Fruit fly (Drosophila melanogaster) whole organism, prepupa: Measurements from ENCODE around the gene gwl.
A peak's percentile ranks its signal among the peaks of the same experiment; 100 is the strongest.

Experiments used
- Blimp-1 ChIP-seq: fragments of 200-800 bp; sonication (Bioruptor generic); optimal IDR thresholded peaks from 3 replicates; lab custom pipeline; 2017; ENCODE audit warnings: missing biosample characterization, missing genetic modification characterization, mild to moderate bottlenecking, moderate library complexity, missing genetic modification reagents
- CG10631 ChIP-seq: fragments of 200-800 bp; sonication (Bioruptor generic); optimal IDR thresholded peaks from 2 replicates; lab custom pipeline; 2016; ENCODE audit warnings: missing biosample characterization, missing genetic modification characterization
- CG10669 ChIP-seq: fragments of 200-800 bp; sonication (Bioruptor generic); optimal IDR thresholded peaks from 3 replicates; lab custom pipeline; 2018; ENCODE audit warnings: missing biosample characterization, mild to moderate bottlenecking, missing genetic modification characterization, moderate library complexity
- CG11294 ChIP-seq: fragments of 200-800 bp; sonication (Bioruptor generic); IDR thresholded peaks from 2 replicates; pipeline ENCODE4 v1.3.6; 2022; ENCODE audit warnings: missing biosample characterization, missing genetic modification characterization
- CG11762 ChIP-seq: fragments of 200-800 bp; sonication (Bioruptor generic); optimal IDR thresholded peaks from 3 replicates; lab custom pipeline; 2016; ENCODE audit warnings: missing biosample characterization, missing genetic modification characterization; ENCODE audit not compliant: insufficient read depth
- CG1621 ChIP-seq: fragments of 200-800 bp; sonication (Bioruptor generic); optimal IDR thresholded peaks from 3 replicates; lab custom pipeline; 2018; ENCODE audit warnings: missing biosample characterization, mild to moderate bottlenecking, missing genetic modification characterization
- CG16779 ChIP-seq: fragments of 200-800 bp; sonication (Bioruptor generic); optimal IDR thresholded peaks from 3 replicates; lab custom pipeline; 2017; ENCODE audit warnings: missing biosample characterization, mild to moderate bottlenecking, missing genetic modification characterization
- CG3032 ChIP-seq: fragments of 200-800 bp; optimal IDR thresholded peaks from 2 replicates; lab custom pipeline; 2019; ENCODE audit warnings: missing biosample characterization, mild to moderate bottlenecking, missing genetic modification characterization, moderate library complexity
- CG31627 ChIP-seq: fragments of 200-800 bp; sonication (Bioruptor generic); optimal IDR thresholded peaks from 3 replicates; lab custom pipeline; 2016; ENCODE audit warnings: missing biosample characterization, missing genetic modification characterization
- CG32006 ChIP-seq: fragments of 200-800 bp; sonication (Bioruptor generic); optimal IDR thresholded peaks from 3 replicates; lab custom pipeline; 2017; ENCODE audit warnings: missing biosample characterization, mild to moderate bottlenecking, missing genetic modification characterization
- CG34406 ChIP-seq: fragments of 200-800 bp; sonication (Bioruptor generic); optimal IDR thresholded peaks from 3 replicates; lab custom pipeline; 2016; ENCODE audit warnings: missing biosample characterization, missing genetic modification characterization
- CG3919 ChIP-seq: fragments of 200-800 bp; sonication (Bioruptor generic); optimal IDR thresholded peaks from 3 replicates; lab custom pipeline; 2016; ENCODE audit warnings: missing biosample characterization, missing genetic modification characterization
- CG6163 ChIP-seq: fragments of 200-800 bp; sonication (Bioruptor generic); IDR thresholded peaks from 3 replicates; pipeline ENCODE4 v1.3.6; 2022; ENCODE audit warnings: missing biosample characterization, missing genetic modification characterization
- CG6276 ChIP-seq: fragments of 200-800 bp; sonication (Bioruptor generic); optimal IDR thresholded peaks from 2 replicates; lab custom pipeline; 2017; ENCODE audit warnings: missing biosample characterization, mild to moderate bottlenecking, missing genetic modification characterization
- CG6792 ChIP-seq: fragments of 200-800 bp; sonication (Bioruptor generic); optimal IDR thresholded peaks from 3 replicates; lab custom pipeline; 2016; ENCODE audit warnings: missing biosample characterization, missing genetic modification characterization
- CG6808 ChIP-seq: fragments of 200-800 bp; sonication (Bioruptor generic); optimal IDR thresholded peaks from 3 replicates; lab custom pipeline; 2017; ENCODE audit warnings: missing biosample characterization, missing genetic modification characterization, mild to moderate bottlenecking, moderate library complexity, missing genetic modification reagents
- CG7368 ChIP-seq: fragments of 200-800 bp; sonication (Bioruptor generic); optimal IDR thresholded peaks from 3 replicates; lab custom pipeline; 2016; ENCODE audit warnings: missing biosample characterization, missing genetic modification characterization
- CG8319 ChIP-seq: fragments of 200-800 bp; sonication (Bioruptor generic); optimal IDR thresholded peaks from 3 replicates; lab custom pipeline; 2016; ENCODE audit warnings: missing biosample characterization, missing genetic modification characterization
- CG8632 ChIP-seq: fragments of 200-800 bp; sonication (Bioruptor generic); optimal IDR thresholded peaks from 3 replicates; lab custom pipeline; 2016; ENCODE audit warnings: missing biosample characterization, missing genetic modification characterization
- CG9139 ChIP-seq: fragments of 200-800 bp; sonication (Bioruptor generic); optimal IDR thresholded peaks from 3 replicates; lab custom pipeline; 2017; ENCODE audit warnings: missing biosample characterization, mild to moderate bottlenecking, missing genetic modification characterization
- Eip75B ChIP-seq: fragments of 200-800 bp; sonication (Bioruptor generic); optimal IDR thresholded peaks from 3 replicates; lab custom pipeline; 2016; ENCODE audit warnings: missing biosample characterization, missing genetic modification characterization
- Eip78C ChIP-seq: fragments of 200-800 bp; sonication (Bioruptor generic); peaks from one replicate; lab custom pipeline; 2016; ENCODE audit warnings: missing biosample characterization, missing genetic modification characterization
- Eip93F ChIP-seq: fragments of 200-800 bp; sonication (Bioruptor generic); optimal IDR thresholded peaks from 2 replicates; lab custom pipeline; 2016; ENCODE audit warnings: missing biosample characterization, mild to moderate bottlenecking, missing genetic modification characterization
- Ets21C ChIP-seq: fragments of 200-800 bp; sonication (Bioruptor generic); optimal IDR thresholded peaks from 3 replicates; lab custom pipeline; 2016; ENCODE audit warnings: missing biosample characterization, missing genetic modification characterization
- Gug ChIP-seq: fragments of 200-800 bp; sonication (Bioruptor generic); IDR thresholded peaks from 2 replicates; pipeline ENCODE4 v1.3.6; 2022; ENCODE audit warnings: missing biosample characterization, missing genetic modification characterization
- Hr38 ChIP-seq: sonication (Bioruptor generic); optimal IDR thresholded peaks from 2 replicates; lab custom pipeline; 2016; ENCODE audit warnings: missing biosample characterization, missing genetic modification characterization
- Hr39 ChIP-seq: fragments of 200-800 bp; sonication (Bioruptor generic); optimal IDR thresholded peaks from 2 replicates; lab custom pipeline; 2016; ENCODE audit warnings: missing biosample characterization, missing genetic modification characterization
- Hr4 ChIP-seq: fragments of 200-800 bp; sonication (Bioruptor generic); optimal IDR thresholded peaks from 3 replicates; lab custom pipeline; 2016; ENCODE audit warnings: missing biosample characterization, missing genetic modification characterization
- Met ChIP-seq: fragments of 200-800 bp; sonication (Bioruptor generic); optimal IDR thresholded peaks from 3 replicates; lab custom pipeline; 2016; ENCODE audit warnings: missing biosample characterization, missing genetic modification characterization
- OdsH ChIP-seq: fragments of 200-800 bp; sonication (Bioruptor generic); optimal IDR thresholded peaks from 3 replicates; lab custom pipeline; 2016; ENCODE audit warnings: missing biosample characterization, missing genetic modification characterization
- Smox ChIP-seq: fragments of 200-800 bp; sonication (Bioruptor generic); optimal IDR thresholded peaks from 3 replicates; lab custom pipeline; 2016; ENCODE audit warnings: missing biosample characterization, missing genetic modification characterization
- Sox102F ChIP-seq: fragments of 200-800 bp; sonication (Bioruptor generic); optimal IDR thresholded peaks from 2 replicates; lab custom pipeline; 2016; ENCODE audit warnings: missing biosample characterization, mild to moderate bottlenecking, missing genetic modification characterization
- Sox14 ChIP-seq: fragments of 200-800 bp; sonication (Bioruptor generic); optimal IDR thresholded peaks from 3 replicates; lab custom pipeline; 2016; ENCODE audit warnings: missing biosample characterization, missing genetic modification characterization
- achi ChIP-seq: fragments of 200-800 bp; sonication (Bioruptor generic); optimal IDR thresholded peaks from 3 replicates; lab custom pipeline; 2016; ENCODE audit warnings: missing biosample characterization, missing genetic modification characterization
- cyc ChIP-seq: fragments of 200-800 bp; sonication (Bioruptor generic); optimal IDR thresholded peaks from 3 replicates; lab custom pipeline; 2016; ENCODE audit warnings: missing biosample characterization, missing genetic modification characterization
- dac ChIP-seq: fragments of 200-800 bp; sonication (Bioruptor generic); optimal IDR thresholded peaks from 2 replicates; lab custom pipeline; 2017; ENCODE audit warnings: missing biosample characterization, mild to moderate bottlenecking, missing genetic modification characterization
- dsx ChIP-seq: fragments of 200-800 bp; optimal IDR thresholded peaks from 3 replicates; lab custom pipeline; 2019; ENCODE audit warnings: missing biosample characterization, mild to moderate bottlenecking, missing genetic modification characterization, moderate library complexity; ENCODE audit not compliant: poor library complexity, severe bottlenecking
- eg ChIP-seq: fragments of 200-800 bp; sonication (Bioruptor generic); IDR thresholded peaks from 3 replicates; pipeline ENCODE4 v1.3.6; 2022; ENCODE audit warnings: missing biosample characterization, missing genetic modification characterization
- esn ChIP-seq: fragments of 200-800 bp; sonication (Bioruptor generic); optimal IDR thresholded peaks from 2 replicates; lab custom pipeline; 2016; ENCODE audit warnings: missing biosample characterization, mild to moderate bottlenecking, missing genetic modification characterization, moderate library complexity
- fd85E ChIP-seq: fragments of 200-800 bp; sonication (Bioruptor generic); optimal IDR thresholded peaks from 3 replicates; lab custom pipeline; 2016; ENCODE audit warnings: missing biosample characterization, missing genetic modification characterization
- lz ChIP-seq: fragments of 200-800 bp; sonication (Bioruptor generic); optimal IDR thresholded peaks from 3 replicates; lab custom pipeline; 2016; ENCODE audit warnings: missing biosample characterization, missing genetic modification characterization
- net ChIP-seq: fragments of 200-800 bp; sonication (Bioruptor generic); optimal IDR thresholded peaks from 3 replicates; lab custom pipeline; 2016; ENCODE audit warnings: missing biosample characterization, missing genetic modification characterization
- pdm3 ChIP-seq: fragments of 200-800 bp; sonication (Bioruptor generic); optimal IDR thresholded peaks from 3 replicates; lab custom pipeline; 2016; ENCODE audit warnings: missing biosample characterization, missing genetic modification characterization
- spab ChIP-seq: fragments of 200-800 bp; sonication (Bioruptor generic); optimal IDR thresholded peaks from 2 replicates; lab custom pipeline; 2017; ENCODE audit warnings: missing biosample characterization, mild to moderate bottlenecking, missing genetic modification characterization, missing genetic modification reagents
- ss ChIP-seq, 2 experiments: fragments of 200-800 bp; sonication (Bioruptor generic); optimal IDR thresholded peaks; 2 replicates in 1 of 2; 3 replicates in 1 of 2; lab custom pipeline; 2017 to 2018; ENCODE audit warnings: mild to moderate bottlenecking in 2 of 2, missing biosample characterization in 2 of 2, missing genetic modification characterization in 2 of 2, moderate library complexity in 1 of 2
- svp ChIP-seq: fragments of 200-800 bp; sonication (Bioruptor generic); peaks from one replicate; lab custom pipeline; 2016; ENCODE audit warnings: missing biosample characterization, missing genetic modification characterization
- topi ChIP-seq: fragments of 200-800 bp; sonication (Bioruptor generic); optimal IDR thresholded peaks from 3 replicates; lab custom pipeline; 2016; ENCODE audit warnings: missing biosample characterization, missing genetic modification characterization
- vri ChIP-seq: fragments of 200-800 bp; sonication (Bioruptor generic); optimal IDR thresholded peaks from 3 replicates; lab custom pipeline; 2016; ENCODE audit warnings: missing biosample characterization, mild to moderate bottlenecking, missing genetic modification characterization

gwl gene

DNA sequence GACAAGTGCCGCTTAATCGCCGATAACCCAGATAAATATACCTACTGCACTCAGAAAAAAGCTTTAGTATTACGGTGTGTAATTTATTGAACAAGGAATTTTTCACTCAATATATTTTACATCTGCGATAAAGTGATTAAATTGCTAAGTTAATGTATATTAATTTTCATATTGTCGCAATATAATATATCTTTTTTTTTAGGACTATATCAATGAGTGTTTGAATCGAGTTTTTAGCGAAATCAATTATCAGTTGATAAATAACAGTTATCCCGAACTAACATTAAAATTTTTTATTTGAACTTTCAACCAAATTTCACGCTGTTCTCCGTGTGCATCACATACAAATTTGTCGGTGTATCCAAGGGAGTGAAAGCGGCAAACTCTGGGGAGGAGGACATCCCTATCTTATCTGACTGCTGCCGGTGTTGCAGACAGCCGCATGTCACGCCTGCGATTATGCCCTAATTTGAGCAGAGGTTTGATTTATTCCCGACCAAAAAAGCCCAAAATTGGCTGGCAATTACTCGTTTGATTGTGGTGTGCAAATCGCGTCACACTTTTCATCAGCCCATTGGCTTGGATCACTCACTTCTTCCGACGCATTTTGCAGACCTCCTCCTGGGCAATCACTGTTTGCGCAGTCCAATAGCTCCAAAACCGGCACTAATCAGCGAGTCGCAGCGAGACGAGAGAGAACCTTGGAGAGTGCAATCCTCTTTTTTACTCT lies 7.3 kb upstream of the gwl start (continued):
- TF ChIP-seq vri (GFP tag; lab: Kevin White, UChicago) = peak; percentile 28
- TF ChIP-seq Sox14 (GFP tag; lab: Kevin White, UChicago) = no peak
- TF ChIP-seq CG8319 (GFP tag; lab: Kevin White, UChicago) = no peak
- TF ChIP-seq Ets21C (GFP tag; lab: Kevin White, UChicago) = no peak
- TF ChIP-seq CG3032 = no peak
- peak; percentile 17 for TF ChIP-seq CG6792 (GFP tag; lab: Kevin White, UChicago)
- no peak for TF ChIP-seq dac (GFP tag; lab: Kevin White, UChicago)
- TF ChIP-seq Sox102F (GFP tag; lab: Kevin White, UChicago) = no peak
- no peak for TF ChIP-seq CG9139 (GFP tag; lab: Kevin White, UChicago)
- TF ChIP-seq CG3919 = no peak
- TF ChIP-seq CG6276 (GFP tag; lab: Kevin White, UChicago) = no peak
- TF ChIP-seq CG1621 (tag; lab: Kevin White, UChicago) = no peak
- no peak for TF ChIP-seq CG11294 (GFP tag; lab: Robert Waterston, UW)
- TF ChIP-seq CG34406 = peak; percentile 47
- TF ChIP-seq Hr38 = no peak
- TF ChIP-seq fd85E (GFP tag; lab: Kevin White, UChicago) = no peak
- peak; percentile 29 for TF ChIP-seq CG31627 (GFP tag; lab: Kevin White, UChicago)
- TF ChIP-seq CG32006 (GFP tag; lab: Kevin White, UChicago) = no peak
- TF ChIP-seq achi (GFP tag; lab: Kevin White, UChicago) = no peak
- TF ChIP-seq Hr4 = peak; percentile 11
- TF ChIP-seq CG6163 = no peak
- TF ChIP-seq Smox (GFP tag; lab: Kevin White, UChicago) = peak; percentile 29
- no peak for TF ChIP-seq CG6808 (GFP tag; lab: Kevin White, UChicago)
- TF ChIP-seq eg = peak; percentile 16; the same call in 1 of the 3 replicates
- TF ChIP-seq Met (GFP tag; lab: Kevin White, UChicago) = peak; percentile 53
- TF ChIP-seq CG7368 (GFP tag; lab: Kevin White, UChicago) = no peak
- TF ChIP-seq Eip75B (GFP tag; lab: Kevin White, UChicago) = peak; percentile 44
- peak; percentile 65 for TF ChIP-seq esn (GFP tag; lab: Kevin White, UChicago)
- no peak for TF ChIP-seq topi (GFP tag; lab: Kevin White, UChicago)
- TF ChIP-seq spab (GFP tag; lab: Kevin White, UChicago) = no peak
- no peak for TF ChIP-seq Eip93F (GFP tag; lab: Kevin White, UChicago)
- no peak for TF ChIP-seq ss (GFP tag; optimal IDR thresholded peaks at IDR 0.05; lab: Kevin White, UChicago)
- TF ChIP-seq Hr39 = no peak
- TF ChIP-seq lz = peak; percentile 32
- peak; percentile 32 for TF ChIP-seq cyc (GFP tag; lab: Kevin White, UChicago)
- peak; percentile 4 for TF ChIP-seq CG10631 (GFP tag; lab: Kevin White, UChicago)
- TF ChIP-seq pdm3 (GFP tag; lab: Kevin White, UChicago) = no peak
- TF ChIP-seq Gug (GFP tag; lab: Robert Waterston, UW) = no peak

DNA sequence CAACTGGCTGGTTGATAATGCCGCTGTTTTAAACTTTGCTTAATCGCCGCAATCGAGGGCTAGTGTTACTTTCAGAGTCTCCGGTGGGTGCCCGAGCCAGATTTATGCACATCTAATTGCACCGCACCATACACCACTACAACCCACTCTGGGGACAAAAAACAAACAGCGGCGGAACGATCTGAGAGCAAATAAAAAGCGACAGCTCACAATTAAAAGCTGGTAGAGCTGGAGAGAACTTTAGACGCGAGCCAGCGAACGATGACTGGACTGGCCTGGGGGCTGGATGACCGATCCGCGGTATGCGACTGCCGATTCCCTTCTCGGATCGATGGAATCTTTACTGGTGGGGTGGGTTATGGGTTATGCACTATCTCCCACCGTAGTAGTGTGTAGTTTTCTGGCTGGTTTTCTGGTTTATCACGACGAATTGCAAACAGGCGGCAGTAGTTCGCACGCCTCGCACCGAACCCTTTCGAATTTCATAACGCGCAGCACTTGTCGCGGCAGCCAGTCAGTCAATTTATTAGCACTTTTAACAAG lies 6.7 kb upstream of the gwl start:
- TF ChIP-seq Blimp-1 (GFP tag; lab: Kevin White, UChicago) (no peak), pdm3 (GFP tag; lab: Kevin White, UChicago) (peak; percentile 24), svp (GFP tag; lab: Kevin White, UChicago) (peak; percentile 76), CG10669 (GFP tag; lab: Kevin White, UChicago) (no peak), CG8632 (no peak), eg (no peak), CG8319 (GFP tag; lab: Kevin White, UChicago) (no peak), Hr39 (peak; percentile 5), esn (GFP tag; lab: Kevin White, UChicago) (peak; percentile 5), CG9139 (GFP tag; lab: Kevin White, UChicago) (no peak), Hr4 (no peak), OdsH (GFP tag; lab: Kevin White, UChicago) (peak; percentile 25), Sox102F (GFP tag; lab: Kevin White, UChicago) (no peak), lz (peak; percentile 13), net (GFP tag; lab: Kevin White, UChicago) (peak; percentile 8), CG6163 (0 out of 3 replicates have a peak, but pooled peaks have one; percentile 30), CG11762 (no peak), achi (GFP tag; lab: Kevin White, UChicago) (peak; percentile 1), CG6792 (GFP tag; lab: Kevin White, UChicago) (no peak), Eip78C (peak; percentile 3), dsx (GFP tag; lab: Kevin White, UChicago) (no peak), Met (GFP tag; lab: Kevin White, UChicago) (no peak), CG16779 (tag; lab: Kevin White, UChicago) (no peak), CG3919 (peak; percentile 22), CG31627 (GFP tag; lab: Kevin White, UChicago) (peak; percentile 2)
